Worm (Caenorhabditis elegans): ENCODE data around the gene cyp-35A5.

- TF ChIP-seq ceh-2 (tag; optimal IDR thresholded peaks at IDR 0.05), result no peak
- no peak for TF ChIP-seq unc-3 (GFP tag; conservative IDR thresholded peaks at IDR 0.05)
- TF ChIP-seq unc-3 (tag; optimal IDR thresholded peaks at IDR 0.05), result no peak
- no peak for TF ChIP-seq lin-11 (tag; optimal IDR thresholded peaks at IDR 0.05)
- no peak for TF ChIP-seq ceh-30 (tag; optimal IDR thresholded peaks at IDR 0.05)
These were observed 13.6 kb upstream of the cyp-35A5 start for ce11 chrV:3922547-3922946.

Data from whole organism, late embryonic.